Worm (Caenorhabditis elegans): Measurements from ENCODE around the gene cfap-20.

cfap-20 gene

ce11 chrIII:3505051-3505548 is 32.2 kb downstream of the cfap-20 start, which contains the start of gene lias-1 (continued):
- TF ChIP-seq nhr-67 (tag; optimal IDR thresholded peaks at IDR 0.05) (no peak), nhr-77 (tag; optimal IDR thresholded peaks at IDR 0.05) (no peak)

- TF ChIP-seq egl-5 (tag; optimal IDR thresholded peaks at IDR 0.05), result no peak
- TF ChIP-seq nhr-28 (tag; optimal IDR thresholded peaks at IDR 0.05), result no peak
- no peak for TF ChIP-seq skn-1 (tag; optimal IDR thresholded peaks at IDR 0.05)
- no peak for TF ChIP-seq ceh-9 (tag; optimal IDR thresholded peaks at IDR 0.05)
- TF ChIP-seq elt-1 (tag; optimal IDR thresholded peaks at IDR 0.05), result no peak
- TF ChIP-seq nhr-77 (tag; optimal IDR thresholded peaks at IDR 0.05), result no peak
- no peak for TF ChIP-seq unc-39 (tag; optimal IDR thresholded peaks at IDR 0.05)
- TF ChIP-seq ztf-4 (tag; optimal IDR thresholded peaks at IDR 0.05), result no peak
- TF ChIP-seq tbx-2 (tag; optimal IDR thresholded peaks at IDR 0.05), result no peak
- TF ChIP-seq sea-2 (GFP tag; optimal IDR thresholded peaks at IDR 0.05), result no peak
- no peak for TF ChIP-seq nhr-25 (tag; optimal IDR thresholded peaks at IDR 0.05)
- no peak for TF ChIP-seq pqm-1 (tag; optimal IDR thresholded peaks at IDR 0.05)
- no peak for TF ChIP-seq zag-1 (tag; optimal IDR thresholded peaks at IDR 0.05)
- no peak for TF ChIP-seq ama-1 (optimal IDR thresholded peaks at IDR 0.05)
Measured at ce11 chrIII:3504239-3504638, 33.1 kb downstream of the cfap-20 start.

- TF ChIP-seq R02D3.7 (tag; optimal IDR thresholded peaks at IDR 0.05), result no peak
- no peak for TF ChIP-seq nhr-76 (tag; optimal IDR thresholded peaks at IDR 0.05)
- no peak for TF ChIP-seq nhr-12 (tag; optimal IDR thresholded peaks at IDR 0.05)
- no peak for TF ChIP-seq skn-1 (tag; optimal IDR thresholded peaks at IDR 0.05)
- no peak for TF ChIP-seq hmg-11 (tag; optimal IDR thresholded peaks at IDR 0.05)
- TF ChIP-seq lin-15B (tag; optimal IDR thresholded peaks at IDR 0.05), result no peak
- TF ChIP-seq zag-1 (tag; optimal IDR thresholded peaks at IDR 0.05), result no peak
Measured at ce11 chrIII:3503286-3503685, 34.0 kb downstream of the cfap-20 start, which contains the start of gene rpl-16. Gene rpl-16 (minus strand): TSS chrIII:3503604.

ce11 chrIII:3502215-3502838 is 35.0 kb downstream of the cfap-20 start, which contains the start of gene M01F1.8:
Gene M01F1.8 (minus strand): TSS chrIII:3502549.
- TF ChIP-seq mml-1 (tag; optimal IDR thresholded peaks at IDR 0.05) (no peak), nhr-76 (tag; optimal IDR thresholded peaks at IDR 0.05) (no peak), unc-39 (tag; optimal IDR thresholded peaks at IDR 0.05) (no peak), lin-39 (tag; optimal IDR thresholded peaks at IDR 0.05) (no peak), ZK546.5 (tag; optimal IDR thresholded peaks at IDR 0.05) (no peak), nhr-77 (tag; optimal IDR thresholded peaks at IDR 0.05) (peak; percentile 18)

- TF ChIP-seq nhr-77 (tag; optimal IDR thresholded peaks at IDR 0.05) (no peak), jun-1 (tag; optimal IDR thresholded peaks at IDR 0.05) (peak; percentile 3)
Measured at ce11 chrIII:3499850-3500249, 37.5 kb downstream of the cfap-20 start.

ce11 chrIII:3498957-3499356 is 38.3 kb downstream of the cfap-20 start, which contains the start of gene M01F1.9:
Gene M01F1.9 (minus strand): TSS chrIII:3499057.
- TF ChIP-seq egl-27 (tag; optimal IDR thresholded peaks at IDR 0.05) (no peak), elt-1 (tag; optimal IDR thresholded peaks at IDR 0.05) (no peak), fkh-10 (GFP tag; optimal IDR thresholded peaks at IDR 0.05) (no peak), ceh-16 (tag; optimal IDR thresholded peaks at IDR 0.05) (no peak)

- TF ChIP-seq daf-12 (tag; optimal IDR thresholded peaks at IDR 0.05), result no peak
Measured at ce11 chrIII:3493138-3493537, 44.2 kb downstream of the cfap-20 start, which contains the start of gene gly-14. Gene gly-14 (minus strand): TSS chrIII:3493238.

- TF ChIP-seq skn-1 (tag; optimal IDR thresholded peaks at IDR 0.05) (no peak), nhr-23 (tag; optimal IDR thresholded peaks at IDR 0.05) (no peak), ama-1 (optimal IDR thresholded peaks at IDR 0.05) (no peak), lin-15B (tag; optimal IDR thresholded peaks at IDR 0.05) (no peak), ceh-9 (tag; optimal IDR thresholded peaks at IDR 0.05) (no peak), nhr-25 (tag; optimal IDR thresholded peaks at IDR 0.05) (no peak), tbx-2 (tag; optimal IDR thresholded peaks at IDR 0.05) (no peak), pha-4 (tag; optimal IDR thresholded peaks at IDR 0.05) (no peak), mml-1 (tag; optimal IDR thresholded peaks at IDR 0.05) (no peak), elt-3 (tag; optimal IDR thresholded peaks at IDR 0.05) (no peak), egl-27 (tag; optimal IDR thresholded peaks at IDR 0.05) (no peak), ztf-4 (tag; optimal IDR thresholded peaks at IDR 0.05) (no peak), nhr-76 (tag; optimal IDR thresholded peaks at IDR 0.05) (no peak), lin-39 (tag; optimal IDR thresholded peaks at IDR 0.05) (no peak), ztf-11 (tag; optimal IDR thresholded peaks at IDR 0.05) (no peak), elt-1 (tag; optimal IDR thresholded peaks at IDR 0.05) (no peak)
Measured at ce11 chrIII:3488224-3488623, 49.1 kb downstream of the cfap-20 start, which contains the start of gene C34C12.7. Gene C34C12.7 (minus strand): TSS chrIII:3488341.
